Worm (Caenorhabditis elegans): ENCODE results near the gene srd-7.

Gene srd-7

DNA sequence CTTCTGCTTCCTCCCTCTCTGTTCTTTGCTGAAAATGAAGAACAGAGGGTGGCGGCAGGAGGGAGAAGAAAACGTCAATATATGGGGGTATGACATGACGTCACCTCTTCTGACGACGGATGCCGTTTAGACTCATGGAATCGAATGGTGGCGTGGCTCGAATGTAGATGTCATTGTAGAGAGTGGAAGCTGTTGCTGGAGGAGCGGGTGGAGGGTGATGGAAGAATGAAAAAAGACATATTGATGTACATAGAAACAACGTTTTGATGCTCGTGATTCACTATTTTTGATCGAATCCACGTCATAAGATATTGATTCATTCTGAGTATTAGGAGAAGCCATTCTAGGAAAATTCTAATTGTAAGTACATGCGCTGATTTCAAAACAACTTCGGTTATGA, 32.4 kb upstream of the srd-7 start:
- no peak for TF ChIP-seq ceh-90 (tag; optimal IDR thresholded peaks at IDR 0.05)
- TF ChIP-seq dsc-1 (tag; optimal IDR thresholded peaks at IDR 0.05): peak; percentile 67
- TF ChIP-seq egl-13 (tag; optimal IDR thresholded peaks at IDR 0.05): peak; percentile 8
- no peak for TF ChIP-seq nhr-20 (tag; optimal IDR thresholded peaks at IDR 0.05)
- no peak for TF ChIP-seq ceh-88 (GFP tag; IDR thresholded peaks at IDR 0.05)
- peak in 1 of 2 experiments; percentile 27 for TF ChIP-seq ztf-11 (tag; optimal IDR thresholded peaks at IDR 0.05)
- TF ChIP-seq lin-14 (GFP tag; optimal IDR thresholded peaks at IDR 0.05): peak; percentile 52
- TF ChIP-seq nhr-71 (tag; optimal IDR thresholded peaks at IDR 0.05): peak; percentile 57
- no peak for TF ChIP-seq F16B12.6 (tag; optimal IDR thresholded peaks at IDR 0.05)
- TF ChIP-seq nhr-47 (tag; optimal IDR thresholded peaks at IDR 0.05): peak; percentile 66
- no peak for TF ChIP-seq nhr-12 (tag; optimal IDR thresholded peaks at IDR 0.05)
- TF ChIP-seq mep-1 (tag; optimal IDR thresholded peaks at IDR 0.05): peak; percentile 7
- TF ChIP-seq fkh-8 (tag; optimal IDR thresholded peaks at IDR 0.05): peak; percentile 77
- TF ChIP-seq fkh-10 (GFP tag; optimal IDR thresholded peaks at IDR 0.05): no peak
- TF ChIP-seq lsy-2 (tag; optimal IDR thresholded peaks at IDR 0.05): peak in 1 of 2 experiments; percentile 17
- peak; percentile 14 for TF ChIP-seq unc-86 (tag; optimal IDR thresholded peaks at IDR 0.05)
- TF ChIP-seq alr-1 (tag; optimal IDR thresholded peaks at IDR 0.05; ENCODE audit: borderline replicate concordance): no peak

DNA sequence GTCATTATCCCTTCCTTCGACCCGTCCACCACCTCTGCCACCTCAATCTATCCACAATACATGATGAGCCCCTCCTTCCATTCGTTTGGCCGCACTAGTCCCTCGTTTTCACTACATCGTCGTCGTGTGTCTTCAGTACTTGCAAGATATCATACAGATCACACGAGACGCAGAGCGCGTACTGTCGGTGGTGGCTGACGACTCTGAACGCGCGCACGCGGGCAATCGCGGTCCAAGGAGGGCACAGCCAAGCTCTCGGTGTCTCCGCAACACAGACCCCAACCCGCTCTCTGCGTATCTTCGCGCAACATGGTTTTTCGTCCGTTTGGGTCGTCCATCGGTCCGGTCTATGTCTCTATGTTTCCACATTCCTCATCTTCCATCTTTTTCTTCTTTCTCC, 30.4 kb upstream of the srd-7 start:
- no peak for TF ChIP-seq fkh-8 (tag; optimal IDR thresholded peaks at IDR 0.05)
- no peak for TF ChIP-seq C34B4.2 (tag; optimal IDR thresholded peaks at IDR 0.05)
- no peak for TF ChIP-seq ceh-88 (GFP tag; IDR thresholded peaks at IDR 0.05)
- no peak for TF ChIP-seq egl-27 (tag; optimal IDR thresholded peaks at IDR 0.05)
- TF ChIP-seq nhr-90 (tag; optimal IDR thresholded peaks at IDR 0.05; ENCODE audit: poor library complexity): no peak
- peak; percentile 19 for TF ChIP-seq rnt-1 (tag; optimal IDR thresholded peaks at IDR 0.05)
- no peak for TF ChIP-seq tlp-1 (tag; optimal IDR thresholded peaks at IDR 0.05)
- peak; percentile 36 for TF ChIP-seq lin-14 (GFP tag; optimal IDR thresholded peaks at IDR 0.05)
- no peak for TF ChIP-seq pag-3 (tag; optimal IDR thresholded peaks at IDR 0.05; ENCODE audit: borderline replicate concordance, insufficient read depth)
- TF ChIP-seq sox-4 (tag; optimal IDR thresholded peaks at IDR 0.05): no peak
- no peak for TF ChIP-seq ces-1 (GFP tag; optimal IDR thresholded peaks at IDR 0.05)
- peak; percentile 14 for TF ChIP-seq snu-23 (GFP tag; optimal IDR thresholded peaks at IDR 0.05)
- no peak for TF ChIP-seq unc-130 (tag; optimal IDR thresholded peaks at IDR 0.05)
- TF ChIP-seq ceh-82 (tag; optimal IDR thresholded peaks at IDR 0.05): peak in 2 of 3 experiments; percentile 3 to 22
- no peak for TF ChIP-seq nhr-11 (tag; optimal IDR thresholded peaks at IDR 0.05)
- peak; percentile 4 for TF ChIP-seq nhr-47 (tag; optimal IDR thresholded peaks at IDR 0.05)
- no peak for TF ChIP-seq sup-37 (GFP tag; optimal IDR thresholded peaks at IDR 0.05)
- TF ChIP-seq ceh-90 (tag; optimal IDR thresholded peaks at IDR 0.05): no peak
- no peak for TF ChIP-seq fkh-4 (tag; optimal IDR thresholded peaks at IDR 0.05; ENCODE audit: borderline replicate concordance)
- TF ChIP-seq nhr-77 (tag; optimal IDR thresholded peaks at IDR 0.05): no peak
- TF ChIP-seq ztf-11 (tag; optimal IDR thresholded peaks at IDR 0.05): no peak
- TF ChIP-seq blmp-1 (tag; optimal IDR thresholded peaks at IDR 0.05): peak; percentile 79
- peak in 1 of 2 experiments; percentile 38 for TF ChIP-seq mdl-1 (tag; optimal IDR thresholded peaks at IDR 0.05)
- no peak for TF ChIP-seq hpl-2 (GFP tag; optimal IDR thresholded peaks at IDR 0.05)
- peak; percentile 8 for TF ChIP-seq swsn-7 (tag; optimal IDR thresholded peaks at IDR 0.05)
- TF ChIP-seq snpc-4 (tag; optimal IDR thresholded peaks at IDR 0.05): no peak
- TF ChIP-seq nhr-71 (tag; optimal IDR thresholded peaks at IDR 0.05): peak; percentile 8
- TF ChIP-seq zip-4 (GFP tag; optimal IDR thresholded peaks at IDR 0.05): no peak
- TF ChIP-seq hlh-4 (tag; optimal IDR thresholded peaks at IDR 0.05): no peak
- peak; percentile 3 for TF ChIP-seq skn-1 (tag; optimal IDR thresholded peaks at IDR 0.05)
- no peak for TF ChIP-seq Y116A8C.19 (tag; optimal IDR thresholded peaks at IDR 0.05; ENCODE audit: borderline replicate concordance)
- TF ChIP-seq alr-1 (tag; optimal IDR thresholded peaks at IDR 0.05; ENCODE audit: borderline replicate concordance): no peak
- no peak for TF ChIP-seq fos-1 (tag; optimal IDR thresholded peaks at IDR 0.05)
- no peak for TF ChIP-seq nhr-19 (GFP tag; conservative IDR thresholded peaks at IDR 0.05)
- no peak for TF ChIP-seq ceh-8 (GFP tag; optimal IDR thresholded peaks at IDR 0.05)
- no peak for TF ChIP-seq elt-2 (tag; optimal IDR thresholded peaks at IDR 0.05)
- TF ChIP-seq efl-1 (optimal IDR thresholded peaks at IDR 0.05): no peak
- no peak for TF ChIP-seq efl-1 (GFP tag; optimal IDR thresholded peaks at IDR 0.05 in 1 of 2)
- TF ChIP-seq efl-3 (GFP tag; optimal IDR thresholded peaks at IDR 0.05): no peak
- no peak for TF ChIP-seq jun-1 (tag; optimal IDR thresholded peaks at IDR 0.05)
- TF ChIP-seq nhr-76 (tag; optimal IDR thresholded peaks at IDR 0.05): no peak
- TF ChIP-seq xbp-1 (tag; optimal IDR thresholded peaks at IDR 0.05): no peak

All from whole organism, L1 larva.